Fruit fly (Drosophila melanogaster): ENCODE data around the gene tgo.

tgo gene

dm6 chr3R:9047561-9048465 lies 28.0 kb upstream of the tgo start, which contains the start of gene Rel (continued):
- TF ChIP-seq HLH3B (GFP tag; IDR thresholded peaks at IDR 0.05) (no peak), gro (GFP tag; optimal IDR thresholded peaks at IDR 0.05) (peak; percentile 83), CG11696 (GFP tag; IDR thresholded peaks at IDR 0.05) (no peak), CG33557 (GFP tag; optimal IDR thresholded peaks at IDR 0.05) (peak; percentile 79), pb (GFP tag; optimal IDR thresholded peaks at IDR 0.05) (peak; percentile 34), CG18011 (GFP tag; optimal IDR thresholded peaks at IDR 0.05) (no peak), Bdp1 (GFP tag; optimal IDR thresholded peaks at IDR 0.05) (no peak), CG7987 (GFP tag; optimal IDR thresholded peaks at IDR 0.05) (peak; percentile 31), Hsf (GFP tag; optimal IDR thresholded peaks at IDR 0.05) (no peak), CG7556 (GFP tag; optimal IDR thresholded peaks at IDR 0.05) (peak; percentile 73), sqz (GFP tag; optimal IDR thresholded peaks at IDR 0.05) (peak; percentile 49), CG34376 (GFP tag; optimal IDR thresholded peaks at IDR 0.05) (peak; percentile 94), sug (tag; optimal IDR thresholded peaks at IDR 0.05) (peak; percentile 78), ewg (GFP tag; optimal IDR thresholded peaks at IDR 0.05) (peak; percentile 49), CG32772 (GFP tag; IDR thresholded peaks at IDR 0.05) (no peak), CG6654 (GFP tag; optimal IDR thresholded peaks at IDR 0.05) (peak; percentile 26), CG11093 (GFP tag; IDR thresholded peaks at IDR 0.05) (no peak), Jarid2 (GFP tag; optimal IDR thresholded peaks at IDR 0.05) (peak; percentile 54), Sox102F (GFP tag; optimal IDR thresholded peaks at IDR 0.05) (peak; percentile 77), Atf6 (GFP tag; IDR thresholded peaks at IDR 0.05) (no peak), CG6254 (GFP tag; optimal IDR thresholded peaks at IDR 0.05) (peak; percentile 47), zen2 (GFP tag; IDR thresholded peaks at IDR 0.05; ENCODE audit: partially characterized antibody) (no peak), CG2129 (GFP tag; IDR thresholded peaks at IDR 0.05; ENCODE audit: partially characterized antibody) (no peak), Dbx (GFP tag; IDR thresholded peaks at IDR 0.05) (no peak), CG3726 (GFP tag; IDR thresholded peaks at IDR 0.05) (no peak), ash1 (GFP tag; optimal IDR thresholded peaks at IDR 0.05) (no peak), gce (GFP tag; IDR thresholded peaks at IDR 0.05) (no peak), gem (tag; optimal IDR thresholded peaks at IDR 0.05) (peak; percentile 89), fru (optimal IDR thresholded peaks at IDR 0.05) (no peak), Abd-B (GFP tag; optimal IDR thresholded peaks at IDR 0.05) (peak; percentile 58), Hey (tag; optimal IDR thresholded peaks at IDR 0.05) (no peak), crol (GFP tag; IDR thresholded peaks at IDR 0.05) (no peak), run (tag; optimal IDR thresholded peaks at IDR 0.05) (peak; percentile 9), Hr39 (optimal IDR thresholded peaks at IDR 0.05) (no peak), Sry-δ (GFP tag; optimal IDR thresholded peaks at IDR 0.05) (peak; percentile 68), Spps (tag; optimal IDR thresholded peaks at IDR 0.05) (peak; percentile 32), CG13775 (GFP tag; optimal IDR thresholded peaks at IDR 0.05) (peak; percentile 76), Dref (GFP tag; IDR thresholded peaks at IDR 0.05) (no peak), salm (tag; optimal IDR thresholded peaks at IDR 0.05) (peak; percentile 54), unc-4 (GFP tag; IDR thresholded peaks at IDR 0.05; ENCODE audit: partially characterized antibody) (no peak), Six4 (GFP tag; optimal IDR thresholded peaks at IDR 0.05) (peak; percentile 56), CG1603 (tag; optimal IDR thresholded peaks at IDR 0.05) (peak; percentile 40), br (optimal IDR thresholded peaks at IDR 0.05) (no peak), Dek (tag; optimal IDR thresholded peaks at IDR 0.05) (peak; percentile 70), CG30403 (GFP tag; optimal IDR thresholded peaks at IDR 0.05) (peak; percentile 62), Dp (GFP tag; optimal IDR thresholded peaks at IDR 0.05) (peak; percentile 88), CG17385 (GFP tag; optimal IDR thresholded peaks at IDR 0.05) (peak; percentile 57), Usf (GFP tag; optimal IDR thresholded peaks at IDR 0.05) (peak; percentile 57), shn (GFP tag; optimal IDR thresholded peaks at IDR 0.05) (peak; percentile 40), CG1602 (GFP tag; optimal IDR thresholded peaks at IDR 0.05) (peak; percentile 54)

Data from whole organism, embryonic.